Worm (Caenorhabditis elegans) whole organism, L4 larva: ENCODE results near the gene tax-6.

ENCODE experiments used
- D1046.2 ChIP-seq: fragments of 200-800 bp; sonication (Bioruptor generic); IDR thresholded peaks from 2 replicates; pipeline ENCODE4 v1.3.6; 2022; ENCODE audit warnings: missing genetic modification characterization, missing compliant biosample characterization
- F10B5.3 ChIP-seq: sonication (generic microtip); optimal IDR thresholded peaks from 2 replicates; lab custom pipeline; 2016; ENCODE audit warnings: mild to moderate bottlenecking, missing genetic modification characterization, missing compliant biosample characterization
- F26F4.8 ChIP-seq: fragments of 200-800 bp; sonication (Bioruptor generic); conservative IDR thresholded peaks from 2 replicates; pipeline ENCODE4 v1.3.6; 2022; ENCODE audit warnings: missing genetic modification characterization, missing compliant biosample characterization
- F37D6.2 ChIP-seq: sonication (generic microtip); optimal IDR thresholded peaks from 2 replicates; lab custom pipeline; 2016; ENCODE audit warnings: mild to moderate bottlenecking, missing genetic modification characterization, missing compliant biosample characterization
- T20F7.1 ChIP-seq: fragments of 200-800 bp; sonication (Bioruptor generic); optimal IDR thresholded peaks from 2 replicates; lab custom pipeline; 2018; ENCODE audit warnings: mild to moderate bottlenecking, missing genetic modification characterization, missing compliant biosample characterization
- Y5F2A.4 ChIP-seq: fragments of 200-800 bp; sonication (Bioruptor generic); optimal IDR thresholded peaks from 2 replicates; lab custom pipeline; 2018; ENCODE audit warnings: mild to moderate bottlenecking, missing genetic modification characterization, missing compliant biosample characterization
- ZK337.2 ChIP-seq: fragments of 200-800 bp; sonication (Bioruptor generic); IDR thresholded peaks from 2 replicates; pipeline ENCODE4 v1.3.6; 2022; ENCODE audit warnings: missing genetic modification reagents, missing genetic modification characterization, missing compliant biosample characterization
- ZK546.5 ChIP-seq, 2 experiments: sonication (generic microtip); optimal IDR thresholded peaks; 2 replicates each; lab custom pipeline; 2017; ENCODE audit warnings: missing biosample characterization in 2 of 2, missing genetic modification characterization in 2 of 2
- ama-1 ChIP-seq: fragments of 150-350 bp; optimal IDR thresholded peaks from 2 replicates; lab custom pipeline; 2014; ENCODE audit warnings: inconsistent platforms, mixed read lengths
- arid-1 ChIP-seq: fragments of 200-800 bp; sonication (Bioruptor generic); conservative IDR thresholded peaks from 2 replicates; pipeline ENCODE4 v1.3.6; 2022; ENCODE audit warnings: missing genetic modification reagents, missing genetic modification characterization, missing compliant biosample characterization
- attf-4 ChIP-seq: sonication (generic microtip); optimal IDR thresholded peaks from 3 replicates; lab custom pipeline; 2017; ENCODE audit warnings: missing biosample characterization, missing genetic modification characterization
- ceh-20 ChIP-seq: fragments of 200-800 bp; sonication (Bioruptor generic); IDR thresholded peaks from 2 replicates; pipeline ENCODE4 v1.3.6; 2022; ENCODE audit warnings: missing genetic modification reagents, missing genetic modification characterization, missing compliant biosample characterization
- ceh-28 ChIP-seq: fragments of 150-350 bp; optimal IDR thresholded peaks from 2 replicates; lab custom pipeline; 2014; ENCODE audit warnings: missing biosample characterization, missing genetic modification reagents, missing genetic modification characterization
- ceh-62 ChIP-seq: sonication (generic microtip); optimal IDR thresholded peaks from 2 replicates; lab custom pipeline; 2017; ENCODE audit warnings: missing biosample characterization, missing genetic modification characterization
- ces-1 ChIP-seq: fragments of 150-350 bp; sonication (generic microtip); optimal IDR thresholded peaks from 4 replicates; lab custom pipeline; 2014; ENCODE audit warnings: missing biosample characterization, missing genetic modification reagents, missing genetic modification characterization
- ctbp-1 ChIP-seq: fragments of 200-800 bp; sonication (Bioruptor generic); IDR thresholded peaks from 2 replicates; pipeline ENCODE4 v1.3.6; 2022; ENCODE audit warnings: missing genetic modification reagents, missing genetic modification characterization, missing compliant biosample characterization
- daf-16 ChIP-seq, 3 experiments: sonication (generic microtip); optimal IDR thresholded peaks; 2 replicates each; lab custom pipeline; 2016 to 2017; ENCODE audit warnings: missing genetic modification characterization in 3 of 3, missing genetic modification reagents in 3 of 3, mild to moderate bottlenecking in 2 of 3, missing compliant biosample characterization in 2 of 3, missing biosample characterization in 1 of 3, moderate library complexity in 1 of 3
- daf-19 ChIP-seq: fragments of 200-800 bp; sonication (Bioruptor generic); conservative IDR thresholded peaks from 2 replicates; pipeline ENCODE4 v1.3.6; 2022; ENCODE audit warnings: missing genetic modification characterization, missing compliant biosample characterization
- daf-8 ChIP-seq: fragments of 200-800 bp; sonication (Bioruptor generic); IDR thresholded peaks from 2 replicates; pipeline ENCODE4 v1.3.6; 2022; ENCODE audit warnings: missing genetic modification characterization, missing compliant biosample characterization
- dmd-8 ChIP-seq: fragments of 200-800 bp; sonication (Bioruptor generic); IDR thresholded peaks from 2 replicates; pipeline ENCODE4 v1.3.6; 2022; ENCODE audit warnings: missing genetic modification characterization, missing compliant biosample characterization
- dmd-9 ChIP-seq: fragments of 200-800 bp; sonication (Bioruptor generic); IDR thresholded peaks from 2 replicates; pipeline ENCODE4 v1.3.6; 2022; ENCODE audit warnings: missing genetic modification reagents, missing genetic modification characterization, missing compliant biosample characterization
- egl-27 ChIP-seq: sonication (generic microtip); optimal IDR thresholded peaks from 3 replicates; lab custom pipeline; 2017; ENCODE audit warnings: missing biosample characterization, missing genetic modification reagents, missing genetic modification characterization
- fos-1 ChIP-seq: fragments of 150-350 bp; optimal IDR thresholded peaks from 2 replicates; lab custom pipeline; 2014; ENCODE audit warnings: missing biosample characterization, missing genetic modification characterization
- hlh-11 ChIP-seq: fragments of 200-800 bp; sonication (Bioruptor generic); optimal IDR thresholded peaks from 2 replicates; lab custom pipeline; 2018; ENCODE audit warnings: mild to moderate bottlenecking, missing genetic modification characterization, missing compliant biosample characterization
- hlh-30 ChIP-seq: sonication (generic microtip); optimal IDR thresholded peaks from 2 replicates; lab custom pipeline; 2017; ENCODE audit warnings: antibody characterized with exemption, mild to moderate bottlenecking, missing genetic modification characterization, missing compliant biosample characterization; ENCODE audit not compliant: insufficient read depth
- lim-7 ChIP-seq: fragments of 200-800 bp; sonication (Bioruptor generic); IDR thresholded peaks from 2 replicates; pipeline ENCODE4 v1.3.6; 2022; ENCODE audit warnings: missing genetic modification characterization, missing compliant biosample characterization
- lin-29 ChIP-seq: fragments of 200-800 bp; sonication (Bioruptor generic); IDR thresholded peaks from 2 replicates; pipeline ENCODE4 v1.3.6; 2022; ENCODE audit warnings: missing genetic modification reagents, missing genetic modification characterization, missing compliant biosample characterization
- lir-3 ChIP-seq: sonication (generic microtip); optimal IDR thresholded peaks from 2 replicates; lab custom pipeline; 2016; ENCODE audit warnings: mild to moderate bottlenecking, missing genetic modification characterization, missing compliant biosample characterization
- madf-9 ChIP-seq: fragments of 200-800 bp; sonication (Bioruptor generic); conservative IDR thresholded peaks from 2 replicates; pipeline ENCODE4 v1.3.6; 2022; ENCODE audit warnings: missing genetic modification reagents, missing genetic modification characterization, missing compliant biosample characterization
- mdl-1 ChIP-seq, 2 experiments: fragments of 150-350 bp in 1 of 2; sonication (generic microtip) in 1 of 2; optimal IDR thresholded peaks; 2 replicates each; lab custom pipeline; 2014 to 2017; ENCODE audit warnings: missing biosample characterization in 2 of 2, missing genetic modification characterization in 2 of 2
- mep-1 ChIP-seq: fragments of 150-350 bp; sonication (generic microtip); optimal IDR thresholded peaks from 3 replicates; lab custom pipeline; 2014; ENCODE audit warnings: missing biosample characterization, missing genetic modification characterization
- mes-2 ChIP-seq: sonication (generic microtip); optimal IDR thresholded peaks from 2 replicates; lab custom pipeline; 2016; ENCODE audit warnings: missing genotype, mild to moderate bottlenecking, missing genetic modification characterization, missing compliant biosample characterization; ENCODE audit not compliant: poor library complexity, severe bottlenecking
- mxl-2 ChIP-seq: fragments of 200-800 bp; sonication (Bioruptor generic); conservative IDR thresholded peaks from 2 replicates; pipeline ENCODE4 v1.3.6; 2022; ENCODE audit warnings: missing genetic modification reagents, missing genetic modification characterization, missing compliant biosample characterization
- mxl-3 ChIP-seq: fragments of 200-800 bp; sonication (Bioruptor generic); optimal IDR thresholded peaks from 2 replicates; lab custom pipeline; 2018; ENCODE audit warnings: mild to moderate bottlenecking, missing genetic modification characterization, missing compliant biosample characterization
- nhr-10 ChIP-seq: fragments of 150-350 bp; optimal IDR thresholded peaks from 2 replicates; lab custom pipeline; 2014; ENCODE audit warnings: missing biosample characterization, missing genetic modification characterization
- nhr-111 ChIP-seq: fragments of 200-800 bp; sonication (Bioruptor generic); optimal IDR thresholded peaks from 2 replicates; lab custom pipeline; 2018; ENCODE audit warnings: mild to moderate bottlenecking, missing genetic modification characterization, missing compliant biosample characterization
- nhr-28 ChIP-seq: fragments of 150-350 bp; optimal IDR thresholded peaks from 2 replicates; lab custom pipeline; 2014; ENCODE audit warnings: missing biosample characterization, missing genetic modification characterization
- nhr-41 ChIP-seq: fragments of 200-800 bp; sonication (Bioruptor generic); IDR thresholded peaks from 2 replicates; pipeline ENCODE4 v1.3.6; 2022; ENCODE audit warnings: missing genetic modification reagents, missing genetic modification characterization, missing compliant biosample characterization
- nhr-6 ChIP-seq: fragments of 150-350 bp; optimal IDR thresholded peaks from 2 replicates; lab custom pipeline; 2014; ENCODE audit warnings: missing biosample characterization, missing genetic modification characterization
- pha-4 ChIP-seq, 2 experiments: fragments of 150-350 bp in 1 of 2; fragments of 200-800 bp in 1 of 2; sonication (Bioruptor generic) in 1 of 2; IDR thresholded peaks in 1 of 2; optimal IDR thresholded peaks in 1 of 2; 2 replicates each; pipeline versions ENCODE4 v1.3.6 to Lab custom; 2014 to 2022; ENCODE audit warnings: missing genetic modification characterization in 2 of 2, missing genetic modification reagents in 2 of 2, missing biosample characterization in 1 of 2, missing compliant biosample characterization in 1 of 2
- php-3 ChIP-seq: fragments of 200-800 bp; sonication (Bioruptor generic); IDR thresholded peaks from 2 replicates; pipeline ENCODE4 v1.3.6; 2022; ENCODE audit warnings: missing genetic modification reagents, missing genetic modification characterization, missing compliant biosample characterization
- snpc-1.2 ChIP-seq: fragments of 200-800 bp; sonication (Bioruptor generic); IDR thresholded peaks from 2 replicates; pipeline ENCODE4 v1.3.6; 2022; ENCODE audit warnings: missing genetic modification reagents, missing genetic modification characterization, missing compliant biosample characterization
- spr-3 ChIP-seq: fragments of 200-800 bp; sonication (Bioruptor generic); optimal IDR thresholded peaks from 2 replicates; lab custom pipeline; 2018; ENCODE audit warnings: mild to moderate bottlenecking, missing genetic modification characterization, missing compliant biosample characterization
- tag-97 ChIP-seq: fragments of 200-800 bp; sonication (Bioruptor generic); IDR thresholded peaks from 2 replicates; pipeline ENCODE4 v1.3.6; 2022; ENCODE audit warnings: missing genetic modification characterization, missing compliant biosample characterization
- unc-130 ChIP-seq: sonication (generic microtip); optimal IDR thresholded peaks from 2 replicates; lab custom pipeline; 2016; ENCODE audit warnings: missing genetic modification reagents, missing genetic modification characterization, missing compliant biosample characterization
- unc-39 ChIP-seq: sonication (generic microtip); optimal IDR thresholded peaks from 2 replicates; lab custom pipeline; 2017; ENCODE audit warnings: missing biosample characterization, missing genetic modification characterization
- vab-7 ChIP-seq: fragments of 200-800 bp; sonication (Bioruptor generic); IDR thresholded peaks from 2 replicates; pipeline ENCODE4 v1.3.6; 2022; ENCODE audit warnings: missing genetic modification reagents, missing genetic modification characterization, missing compliant biosample characterization
- zfp-2 ChIP-seq: sonication (generic microtip); optimal IDR thresholded peaks from 2 replicates; lab custom pipeline; 2016; ENCODE audit warnings: mild to moderate bottlenecking, missing genetic modification characterization, missing compliant biosample characterization
- zip-2 ChIP-seq: fragments of 150-350 bp; optimal IDR thresholded peaks from 2 replicates; lab custom pipeline; 2014; ENCODE audit warnings: missing biosample characterization, missing genetic modification characterization
- ztf-11 ChIP-seq: fragments of 150-350 bp; optimal IDR thresholded peaks from 2 replicates; lab custom pipeline; 2014; ENCODE audit warnings: missing biosample characterization, missing genetic modification characterization

Gene tax-6

ce11 chrIV:10483607-10484117 lies 17.7 kb downstream of the tax-6 start, which contains the start of the genes F01D4.5 and ced-5 (continued):
- TF ChIP-seq zip-2 (tag; lab: Kevin White, UChicago) (no peak), mes-2 (peak; percentile 99), nhr-6 (tag; lab: Kevin White, UChicago) (peak; percentile 88), Y5F2A.4 (GFP tag; lab: Kevin White, UChicago) (no peak), F26F4.8 (GFP tag; lab: Robert Waterston, UW) (no peak), ceh-62 (tag; lab: Kevin White, UChicago) (no peak), pha-4 (GFP tag; IDR thresholded peaks at IDR 0.05; lab: Robert Waterston, UW) (no peak), pha-4 (tag; optimal IDR thresholded peaks at IDR 0.05; lab: Kevin White, UChicago) (peak; percentile 45), mep-1 (tag; lab: Kevin White, UChicago) (peak; percentile 71), T20F7.1 (GFP tag; lab: Kevin White, UChicago) (peak; percentile 73), daf-8 (GFP tag; lab: Robert Waterston, UW) (no peak), unc-130 (peak; percentile 87), madf-9 (GFP tag; lab: Robert Waterston, UW) (peak; percentile 75), nhr-41 (no peak), hlh-11 (tag; lab: Kevin White, UChicago) (peak; percentile 60), D1046.2 (no peak), ZK546.5 (tag; optimal IDR thresholded peaks at IDR 0.05; lab: Kevin White, UChicago) (no peak), fos-1 (tag; lab: Kevin White, UChicago) (no peak), ctbp-1 (no peak), egl-27 (tag; lab: Kevin White, UChicago) (no peak), dmd-9 (GFP tag; lab: Robert Waterston, UW) (peak; percentile 91), mxl-3 (peak; percentile 30), mdl-1 (tag; optimal IDR thresholded peaks at IDR 0.05; lab: Kevin White, UChicago) (no peak), vab-7 (GFP tag; lab: Robert Waterston, UW) (no peak), mxl-2 (GFP tag; lab: Robert Waterston, UW) (no peak), tag-97 (no peak), F10B5.3 (peak; percentile 69), nhr-111 (GFP tag; lab: Kevin White, UChicago) (no peak), ceh-20 (GFP tag; lab: Robert Waterston, UW) (no peak), snpc-1.2 (GFP tag; lab: Robert Waterston, UW) (0 out of 2 replicates have a peak, but pooled peaks have one; percentile 59), attf-4 (no peak), ztf-11 (tag; lab: Kevin White, UChicago) (no peak), unc-39 (tag; lab: Kevin White, UChicago) (no peak)
- TF ChIP-seq, all 104 proteins: peak for 36

- TF ChIP-seq daf-19: no peak
- peak in 1 of 2 experiments; percentile 7 for TF ChIP-seq mdl-1 (tag; optimal IDR thresholded peaks at IDR 0.05; lab: Kevin White, UChicago)
- no peak for TF ChIP-seq arid-1 (GFP tag; lab: Robert Waterston, UW)
- no peak for TF ChIP-seq spr-3 (GFP tag; lab: Kevin White, UChicago)
- no peak for TF ChIP-seq ama-1 (lab: Kevin White, UChicago)
- no peak for TF ChIP-seq egl-27 (tag; lab: Kevin White, UChicago)
- no peak for TF ChIP-seq ces-1 (GFP tag; lab: Kevin White, UChicago)
- no peak for TF ChIP-seq mxl-3
- TF ChIP-seq nhr-28: peak; percentile 26
- no peak for TF ChIP-seq ceh-20 (GFP tag; lab: Robert Waterston, UW)
- TF ChIP-seq dmd-8 (GFP tag; lab: Robert Waterston, UW): no peak
- no peak for TF ChIP-seq nhr-10 (tag; lab: Kevin White, UChicago)
- TF ChIP-seq ceh-28 (tag; lab: Kevin White, UChicago): no peak
- no peak for TF ChIP-seq daf-16 (GFP tag; optimal IDR thresholded peaks at IDR 0.05; lab: Kevin White, UChicago)
- peak; percentile 47 for TF ChIP-seq daf-16 (tag; optimal IDR thresholded peaks at IDR 0.05; lab: Kevin White, UChicago)
- no peak for TF ChIP-seq lin-29 (GFP tag; lab: Robert Waterston, UW)
- TF ChIP-seq ZK337.2 (GFP tag; lab: Robert Waterston, UW): no peak
- TF ChIP-seq nhr-111 (GFP tag; lab: Kevin White, UChicago): no peak
- no peak for TF ChIP-seq hlh-11 (tag; lab: Kevin White, UChicago)
- no peak for TF ChIP-seq zfp-2 (tag; lab: Kevin White, UChicago)
- TF ChIP-seq lir-3 (tag; lab: Kevin White, UChicago): no peak
- no peak for TF ChIP-seq php-3 (GFP tag; lab: Robert Waterston, UW)
- no peak for TF ChIP-seq F37D6.2 (tag; lab: Kevin White, UChicago)
- TF ChIP-seq lim-7: no peak
- TF ChIP-seq hlh-30 (tag; lab: Kevin White, UChicago): peak; percentile 22
Measured at ce11 chrIV:10482585-10482984, 18.8 kb downstream of the tax-6 start.
